Worm (Caenorhabditis elegans): ENCODE measurements around the gene F54D10.4.

The F54D10.4 gene

ce11 chrII:3805518-3805917 is 1.3 kb downstream of the F54D10.4 start:
- no peak for TF ChIP-seq ceh-90 (tag; optimal IDR thresholded peaks at IDR 0.05)
- no peak for TF ChIP-seq Y116A8C.19 (tag; optimal IDR thresholded peaks at IDR 0.05; ENCODE audit: borderline replicate concordance)
- TF ChIP-seq lin-13 (GFP tag; optimal IDR thresholded peaks at IDR 0.05) = no peak

ce11 chrII:3803219-3803618 is 3.6 kb downstream of the F54D10.4 start, which contains the start of gene ins-32:
ins-32 (minus strand) TSS chrII:3803319.
- TF ChIP-seq ceh-90 (tag; optimal IDR thresholded peaks at IDR 0.05) (no peak), ces-1 (GFP tag; optimal IDR thresholded peaks at IDR 0.05) (no peak), fos-1 (tag; optimal IDR thresholded peaks at IDR 0.05) (no peak), ztf-11 (tag; optimal IDR thresholded peaks at IDR 0.05) (no peak), nhr-237 (tag; optimal IDR thresholded peaks at IDR 0.05) (no peak), nhr-12 (tag; optimal IDR thresholded peaks at IDR 0.05) (no peak), dpl-1 (GFP tag; optimal IDR thresholded peaks at IDR 0.05) (no peak), snpc-4 (tag; optimal IDR thresholded peaks at IDR 0.05) (no peak), ztf-4 (tag; optimal IDR thresholded peaks at IDR 0.05) (no peak), Y116A8C.19 (tag; optimal IDR thresholded peaks at IDR 0.05; ENCODE audit: borderline replicate concordance) (no peak), unc-98 (GFP tag; IDR thresholded peaks at IDR 0.05) (no peak), lsy-2 (tag; optimal IDR thresholded peaks at IDR 0.05) (no peak), hlh-17 (GFP tag; optimal IDR thresholded peaks at IDR 0.05; ENCODE audit: borderline replicate concordance) (no peak), nhr-71 (tag; optimal IDR thresholded peaks at IDR 0.05) (no peak), nhr-28 (tag; optimal IDR thresholded peaks at IDR 0.05) (no peak), pag-3 (tag; optimal IDR thresholded peaks at IDR 0.05; ENCODE audit: borderline replicate concordance, insufficient read depth) (no peak), egl-13 (tag; optimal IDR thresholded peaks at IDR 0.05) (no peak), sox-4 (tag; optimal IDR thresholded peaks at IDR 0.05) (no peak), rnt-1 (tag; optimal IDR thresholded peaks at IDR 0.05) (no peak)

ce11 chrII:3795323-3795722 is 11.5 kb downstream of the F54D10.4 start, which contains the start of gene Y8A9A.2:
Y8A9A.2 (plus strand) TSS chrII:3795623.
- TF ChIP-seq efl-1 (optimal IDR thresholded peaks at IDR 0.05) (no peak), efl-1 (GFP tag; optimal IDR thresholded peaks at IDR 0.05 in 1 of 2) (peak in 1 of 2 experiments; percentile 25), Y116A8C.19 (tag; optimal IDR thresholded peaks at IDR 0.05; ENCODE audit: borderline replicate concordance) (no peak), unc-30 (tag; optimal IDR thresholded peaks at IDR 0.05) (no peak), aha-1 (tag; optimal IDR thresholded peaks at IDR 0.05) (no peak), nhr-12 (tag; optimal IDR thresholded peaks at IDR 0.05) (no peak), zip-4 (GFP tag; optimal IDR thresholded peaks at IDR 0.05) (no peak)

ce11 chrII:3793336-3793735 is 13.5 kb downstream of the F54D10.4 start, which contains the start of gene fbxb-99:
fbxb-99 (minus strand) TSS chrII:3793436.
- TF ChIP-seq ceh-8 (GFP tag; optimal IDR thresholded peaks at IDR 0.05) (no peak), pqm-1 (tag; optimal IDR thresholded peaks at IDR 0.05) (no peak), vab-15 (tag; optimal IDR thresholded peaks at IDR 0.05) (no peak), ceh-88 (GFP tag; IDR thresholded peaks at IDR 0.05) (no peak), skn-1 (tag; optimal IDR thresholded peaks at IDR 0.05) (no peak), egl-27 (tag; optimal IDR thresholded peaks at IDR 0.05) (no peak), aha-1 (tag; optimal IDR thresholded peaks at IDR 0.05) (no peak), ces-1 (GFP tag; optimal IDR thresholded peaks at IDR 0.05) (no peak), mep-1 (tag; optimal IDR thresholded peaks at IDR 0.05) (no peak)

ce11 chrII:3788356-3788962 is 18.4 kb downstream of the F54D10.4 start:
- TF ChIP-seq egl-13 (tag; optimal IDR thresholded peaks at IDR 0.05) (no peak), unc-62 (GFP tag; optimal IDR thresholded peaks at IDR 0.05) (no peak), lin-39 (tag; optimal IDR thresholded peaks at IDR 0.05) (no peak), efl-1 (optimal IDR thresholded peaks at IDR 0.05) (no peak), efl-1 (GFP tag; optimal IDR thresholded peaks at IDR 0.05 in 1 of 2) (peak in 1 of 2 experiments; percentile 78), fkh-4 (tag; optimal IDR thresholded peaks at IDR 0.05; ENCODE audit: borderline replicate concordance) (no peak), nhr-19 (GFP tag; conservative IDR thresholded peaks at IDR 0.05) (no peak), elt-2 (tag; optimal IDR thresholded peaks at IDR 0.05) (peak; percentile 77), mdl-1 (tag; optimal IDR thresholded peaks at IDR 0.05) (no peak), swsn-7 (tag; optimal IDR thresholded peaks at IDR 0.05) (no peak), sox-4 (tag; optimal IDR thresholded peaks at IDR 0.05) (no peak), zag-1 (tag; optimal IDR thresholded peaks at IDR 0.05) (no peak), nhr-28 (tag; optimal IDR thresholded peaks at IDR 0.05) (no peak), lin-14 (GFP tag; optimal IDR thresholded peaks at IDR 0.05) (no peak), nhr-11 (tag; optimal IDR thresholded peaks at IDR 0.05) (no peak), nhr-77 (tag; optimal IDR thresholded peaks at IDR 0.05) (no peak), ceh-8 (GFP tag; optimal IDR thresholded peaks at IDR 0.05) (no peak)
